Worm (Caenorhabditis elegans): ENCODE data around the gene str-236.

DNA sequence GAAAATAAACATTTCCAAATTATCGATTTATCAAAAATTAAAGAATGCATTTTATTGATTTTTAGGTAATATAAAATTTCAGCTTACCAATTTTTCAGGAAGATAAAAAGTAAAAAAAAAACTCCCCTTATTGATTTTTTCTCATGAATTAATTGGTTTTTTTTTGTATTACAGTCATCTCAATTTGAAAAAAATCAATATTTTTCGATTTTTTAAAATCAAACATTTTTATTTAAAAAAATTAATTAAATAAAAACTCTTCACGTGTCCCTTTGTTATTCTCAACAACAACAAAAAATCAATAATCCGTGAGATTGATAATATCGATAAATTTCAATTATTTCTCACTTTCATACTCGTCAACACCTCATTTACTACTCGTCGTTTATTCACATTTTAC is 32.6 kb downstream of the str-236 start, which contains the start of gene C38C3.3:
- TF ChIP-seq ama-1 (optimal IDR thresholded peaks at IDR 0.05) (no peak), F13C5.2 (tag; optimal IDR thresholded peaks at IDR 0.05) (no peak), aly-1 (tag; optimal IDR thresholded peaks at IDR 0.05) (no peak), tbx-37 (GFP tag; conservative IDR thresholded peaks at IDR 0.05) (no peak)

All from whole organism, early embryonic.